Worm (Caenorhabditis elegans) whole organism, mixed stage, embryonic: ENCODE data around the gene Y71G10AR.4.

Experiments
- lin-32 ChIP-seq: fragments of 200-800 bp; sonication (Bioruptor generic); optimal IDR thresholded peaks from 2 replicates; lab custom pipeline; 2018; ENCODE audit warnings: mild to moderate bottlenecking, missing genetic modification characterization, missing compliant biosample characterization
- nhr-237 ChIP-seq: fragments of 150-350 bp; optimal IDR thresholded peaks from 2 replicates; lab custom pipeline; 2014; ENCODE audit warnings: missing biosample characterization, missing genetic modification characterization
- tbx-8 ChIP-seq: fragments of 200-800 bp; sonication (Bioruptor generic); optimal IDR thresholded peaks from 2 replicates; lab custom pipeline; 2018; ENCODE audit warnings: mild to moderate bottlenecking, missing genetic modification characterization, moderate library complexity, missing compliant biosample characterization

ce11 chrIV:2193037-2193436 is 5.8 kb upstream of the Y71G10AR.4 start:
- TF ChIP-seq lin-32 (GFP tag; lab: Kevin White, UChicago) (no peak), tbx-8 (GFP tag; lab: Kevin White, UChicago) (no peak), nhr-237 (tag; lab: Kevin White, UChicago) (no peak)
